Worm (Caenorhabditis elegans) whole organism, young adult: Measurements from ENCODE around the gene pab-2.

ENCODE experiments used
- D2030.7 ChIP-seq: fragments of 200-800 bp; sonication (Bioruptor generic); IDR thresholded peaks from 2 replicates; pipeline ENCODE4 v1.3.6; 2022; ENCODE audit warnings: missing genetic modification reagents, missing genetic modification characterization, missing compliant biosample characterization
- F33H1.4 ChIP-seq: fragments of 200-800 bp; sonication (Bioruptor generic); IDR thresholded peaks from 2 replicates; pipeline ENCODE4 v1.3.6; 2022; ENCODE audit warnings: missing genetic modification reagents, missing genetic modification characterization, missing compliant biosample characterization
- F39B2.1 ChIP-seq: fragments of 200-800 bp; sonication (Bioruptor generic); IDR thresholded peaks from 2 replicates; pipeline ENCODE4 v1.3.6; 2022; ENCODE audit warnings: missing genetic modification reagents, missing genetic modification characterization, missing compliant biosample characterization
- F55B11.4 ChIP-seq: sonication (generic microtip); optimal IDR thresholded peaks from 2 replicates; lab custom pipeline; 2016; ENCODE audit warnings: missing compliant biosample characterization, missing genetic modification characterization, borderline replicate concordance; ENCODE audit not compliant: insufficient read depth
- K11D2.4 ChIP-seq: fragments of 200-800 bp; sonication (Bioruptor generic); IDR thresholded peaks from 2 replicates; pipeline ENCODE4 v1.3.6; 2022; ENCODE audit warnings: missing genetic modification reagents, missing genetic modification characterization, missing compliant biosample characterization
- Y53F4B.3 ChIP-seq: fragments of 200-800 bp; sonication (Bioruptor generic); IDR thresholded peaks from 2 replicates; pipeline ENCODE4 v1.3.6; 2022; ENCODE audit warnings: missing genetic modification reagents, missing genetic modification characterization, missing compliant biosample characterization
- Y67H2A.10 ChIP-seq: fragments of 200-800 bp; sonication (Bioruptor generic); conservative IDR thresholded peaks from 2 replicates; pipeline ENCODE4 v1.3.6; 2022; ENCODE audit warnings: missing genetic modification reagents, missing genetic modification characterization, missing compliant biosample characterization
- Y79H2A.3 ChIP-seq: fragments of 200-800 bp; sonication (Bioruptor generic); conservative IDR thresholded peaks from 2 replicates; pipeline ENCODE4 v1.3.6; 2022; ENCODE audit warnings: missing genetic modification reagents, missing genetic modification characterization, missing compliant biosample characterization
- ama-1 ChIP-seq, 3 experiments: fragments of 150-350 bp in 1 of 3; sonication (generic microtip) in 2 of 3; optimal IDR thresholded peaks; 2 replicates each; lab custom pipeline; 2014 to 2018; ENCODE audit warnings: missing biosample characterization in 2 of 3, missing genetic modification characterization in 2 of 3, missing genetic modification reagents in 2 of 3
- athp-1 ChIP-seq: sonication (generic microtip); optimal IDR thresholded peaks from 2 replicates; lab custom pipeline; 2017; ENCODE audit warnings: mild to moderate bottlenecking, missing genetic modification characterization, missing compliant biosample characterization
- attf-3 ChIP-seq: fragments of 200-800 bp; sonication (Bioruptor generic); conservative IDR thresholded peaks from 2 replicates; pipeline ENCODE4 v1.3.6; 2022; ENCODE audit warnings: missing genetic modification reagents, missing genetic modification characterization, missing compliant biosample characterization
- attf-5 ChIP-seq: fragments of 200-800 bp; sonication (Bioruptor generic); optimal IDR thresholded peaks from 2 replicates; lab custom pipeline; 2018; ENCODE audit warnings: mild to moderate bottlenecking, missing genetic modification characterization, missing compliant biosample characterization
- bed-1 ChIP-seq: fragments of 200-800 bp; sonication (Bioruptor generic); IDR thresholded peaks from 2 replicates; pipeline ENCODE4 v1.3.6; 2022; ENCODE audit warnings: missing genetic modification reagents, missing genetic modification characterization, missing compliant biosample characterization
- bed-2 ChIP-seq: fragments of 200-800 bp; sonication (Bioruptor generic); IDR thresholded peaks from 2 replicates; pipeline ENCODE4 v1.3.6; 2022; ENCODE audit warnings: missing genetic modification reagents, missing genetic modification characterization, missing compliant biosample characterization
- ceh-91 ChIP-seq: fragments of 200-800 bp; sonication (Bioruptor generic); IDR thresholded peaks from 2 replicates; pipeline ENCODE4 v1.3.6; 2022; ENCODE audit warnings: missing genetic modification reagents, missing genetic modification characterization, missing compliant biosample characterization
- die-1 ChIP-seq: sonication (generic microtip); optimal IDR thresholded peaks from 2 replicates; lab custom pipeline; 2016; ENCODE audit warnings: missing genotype, mild to moderate bottlenecking, missing genetic modification characterization, missing compliant biosample characterization
- dpff-1 ChIP-seq: sonication (generic microtip); optimal IDR thresholded peaks from 2 replicates; lab custom pipeline; 2017; ENCODE audit warnings: mild to moderate bottlenecking, missing genetic modification characterization, missing compliant biosample characterization
- egl-18 ChIP-seq: fragments of 200-800 bp; sonication (Bioruptor generic); IDR thresholded peaks from 2 replicates; pipeline ENCODE4 v1.3.6; 2022; ENCODE audit warnings: missing genetic modification reagents, missing genetic modification characterization, missing compliant biosample characterization
- ekl-4 ChIP-seq: fragments of 200-800 bp; sonication (Bioruptor generic); IDR thresholded peaks from 2 replicates; pipeline ENCODE4 v1.3.6; 2022; ENCODE audit warnings: missing genetic modification reagents, missing genetic modification characterization, missing compliant biosample characterization
- him-1 ChIP-seq: sonication (generic microtip); optimal IDR thresholded peaks from 2 replicates; lab custom pipeline; 2016; ENCODE audit warnings: missing genotype, missing genetic modification reagents, missing genetic modification characterization, missing compliant biosample characterization
- hlh-12 ChIP-seq: sonication (generic microtip); optimal IDR thresholded peaks from 2 replicates; lab custom pipeline; 2016; ENCODE audit warnings: missing genetic modification characterization, missing compliant biosample characterization
- let-526 ChIP-seq: fragments of 200-800 bp; sonication (Bioruptor generic); IDR thresholded peaks from 2 replicates; pipeline ENCODE4 v1.3.6; 2022; ENCODE audit warnings: missing genetic modification reagents, missing genetic modification characterization, missing compliant biosample characterization
- madf-3 ChIP-seq: fragments of 200-800 bp; sonication (Bioruptor generic); IDR thresholded peaks from 2 replicates; pipeline ENCODE4 v1.3.6; 2022; ENCODE audit warnings: missing genetic modification reagents, missing genetic modification characterization, missing compliant biosample characterization
- madf-8 ChIP-seq: fragments of 200-800 bp; sonication (Bioruptor generic); conservative IDR thresholded peaks from 2 replicates; pipeline ENCODE4 v1.3.6; 2022; ENCODE audit warnings: missing genetic modification reagents, missing genetic modification characterization, missing compliant biosample characterization
- mxl-1 ChIP-seq: sonication (generic microtip); optimal IDR thresholded peaks from 2 replicates; lab custom pipeline; 2016; ENCODE audit warnings: missing genetic modification characterization, missing compliant biosample characterization
- nhr-120 ChIP-seq: fragments of 200-800 bp; sonication (Bioruptor generic); IDR thresholded peaks from 2 replicates; pipeline ENCODE4 v1.3.6; 2022; ENCODE audit warnings: missing genetic modification characterization, missing compliant biosample characterization
- nhr-179 ChIP-seq: sonication (generic microtip); optimal IDR thresholded peaks from 2 replicates; lab custom pipeline; 2016; ENCODE audit warnings: mild to moderate bottlenecking, missing genetic modification characterization, missing compliant biosample characterization
- pha-4 ChIP-seq: fragments of 150-350 bp; sonication (generic microtip); optimal IDR thresholded peaks from 2 replicates; lab custom pipeline; 2014; ENCODE audit warnings: missing biosample characterization, missing genetic modification reagents, missing genetic modification characterization
- rec-8 ChIP-seq, 2 experiments: sonication (generic microtip); optimal IDR thresholded peaks; 2 replicates each; lab custom pipeline; 2016; ENCODE audit warnings: mild to moderate bottlenecking in 2 of 2, missing genetic modification characterization in 2 of 2, missing genetic modification reagents in 2 of 2, missing genotype in 2 of 2, missing biosample characterization in 1 of 2, missing compliant biosample characterization in 1 of 2, moderate library complexity in 1 of 2
- somi-1 ChIP-seq: fragments of 200-800 bp; sonication (Bioruptor generic); optimal IDR thresholded peaks from 2 replicates; lab custom pipeline; 2018; ENCODE audit warnings: mild to moderate bottlenecking, missing genetic modification characterization, missing compliant biosample characterization
- unc-130 ChIP-seq: sonication (generic microtip); optimal IDR thresholded peaks from 2 replicates; lab custom pipeline; 2016; ENCODE audit warnings: missing genetic modification reagents, missing genetic modification characterization, missing compliant biosample characterization
- ztf-18 ChIP-seq: sonication (generic microtip); optimal IDR thresholded peaks from 2 replicates; lab custom pipeline; 2016; ENCODE audit warnings: missing genotype, mild to moderate bottlenecking, missing genetic modification characterization, missing compliant biosample characterization
- ztf-28 ChIP-seq: fragments of 200-800 bp; sonication (Bioruptor generic); IDR thresholded peaks from 2 replicates; pipeline ENCODE4 v1.3.6; 2022; ENCODE audit warnings: missing genetic modification reagents, missing genetic modification characterization, missing compliant biosample characterization

The pab-2 gene

ce11 chrX:13566436-13566835, 39.2 kb upstream of the pab-2 start, which contains the start of gene R01E6.2:
TSS of gene R01E6.2 (minus strand) at chrX:13566536.
- TF ChIP-seq egl-18 (GFP tag; lab: Robert Waterston, UW), result no peak
- no peak for TF ChIP-seq mxl-1 (tag; lab: Kevin White, UChicago)
- no peak for TF ChIP-seq let-526 (GFP tag; lab: Robert Waterston, UW)
- TF ChIP-seq athp-1, result no peak
- no peak for TF ChIP-seq F33H1.4 (GFP tag; lab: Robert Waterston, UW)
- TF ChIP-seq, all 124 proteins: peak for 0

ce11 chrX:13561954-13562353, 34.7 kb upstream of the pab-2 start:
- TF ChIP-seq ztf-28 (GFP tag; lab: Robert Waterston, UW) (no peak), bed-2 (GFP tag; lab: Robert Waterston, UW) (no peak), ama-1 (optimal IDR thresholded peaks at IDR 0.05; lab: Kevin White, UChicago) (no peak), ama-1 (GFP tag; optimal IDR thresholded peaks at IDR 0.05; lab: Kevin White, UChicago) (no peak), dpff-1 (tag; lab: Kevin White, UChicago) (no peak), F55B11.4 (tag; lab: Kevin White, UChicago) (no peak), nhr-179 (tag; lab: Kevin White, UChicago) (no peak), die-1 (tag; lab: Kevin White, UChicago) (no peak), bed-1 (GFP tag; lab: Robert Waterston, UW) (no peak), Y53F4B.3 (no peak), madf-3 (no peak), madf-8 (GFP tag; lab: Robert Waterston, UW) (no peak)

ce11 chrX:13558667-13559066, 31.5 kb upstream of the pab-2 start:
- no peak for TF ChIP-seq hlh-12 (tag; lab: Kevin White, UChicago)
- peak; percentile 7 for TF ChIP-seq somi-1 (GFP tag; lab: Kevin White, UChicago)

ce11 chrX:13556066-13556465, 28.9 kb upstream of the pab-2 start, which contains the start of gene glb-20:
TSS of gene glb-20 (minus strand) at chrX:13556166.
- TF ChIP-seq ztf-18 (tag; lab: Kevin White, UChicago), result no peak
- TF ChIP-seq die-1 (tag; lab: Kevin White, UChicago), result no peak
- TF ChIP-seq attf-3 (GFP tag; lab: Robert Waterston, UW), result no peak
- no peak for TF ChIP-seq nhr-120 (GFP tag; lab: Robert Waterston, UW)
- TF ChIP-seq F39B2.1 (GFP tag; lab: Robert Waterston, UW), result no peak
- TF ChIP-seq pha-4 (tag; lab: Kevin White, UChicago), result no peak
- no peak for TF ChIP-seq attf-5 (GFP tag; lab: Kevin White, UChicago)
- no peak for TF ChIP-seq Y67H2A.10 (GFP tag; lab: Robert Waterston, UW)
- no peak for TF ChIP-seq D2030.7 (GFP tag; lab: Robert Waterston, UW)
- no peak for TF ChIP-seq rec-8 (tag; optimal IDR thresholded peaks at IDR 0.05; lab: Kevin White, UChicago)
- TF ChIP-seq unc-130 (GFP tag; lab: Kevin White, UChicago), result no peak
- no peak for TF ChIP-seq Y79H2A.3 (GFP tag; lab: Robert Waterston, UW)
- no peak for TF ChIP-seq bed-1 (GFP tag; lab: Robert Waterston, UW)
- TF ChIP-seq K11D2.4 (GFP tag; lab: Robert Waterston, UW), result no peak
- no peak for TF ChIP-seq hlh-12 (tag; lab: Kevin White, UChicago)
- no peak for TF ChIP-seq him-1 (tag; lab: Kevin White, UChicago)
- TF ChIP-seq ekl-4 (GFP tag; lab: Robert Waterston, UW), result no peak
- no peak for TF ChIP-seq ceh-91
